1 fruit fly cellular context compared by ENCODE assay signal in the genomic region with DNA sequence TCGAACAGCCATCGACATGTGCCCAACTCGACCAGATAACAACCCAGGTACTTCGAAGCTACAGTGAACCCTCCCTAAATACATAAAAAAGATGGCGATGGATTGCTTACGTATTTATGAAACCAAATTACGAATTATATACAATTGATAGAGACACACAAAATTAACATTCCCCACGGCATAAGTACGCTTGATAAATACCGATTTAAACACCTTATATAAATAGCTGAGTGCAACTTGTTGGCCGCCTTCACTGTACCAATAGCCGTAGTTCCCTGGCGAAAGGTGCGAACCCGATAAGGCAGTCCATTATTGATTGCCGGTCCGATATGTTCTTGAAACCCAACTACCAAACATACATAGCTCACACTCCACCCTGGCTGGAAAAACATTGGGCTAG.
TF ChIP-seq lines count a peak whose summit lies in the region.

No protein-coding gene starts in this region.

TF ChIP-seq in whole organism, embryonic, 481 proteins besides CTCF, POLR2A, EP300 and RAD21 (continued from another document and continues in another):
- TF ChIP-seq al (GFP tag; IDR thresholded peaks at IDR 0.05; lab: Robert Waterston, UW) (peak; percentile 23; the same call in 1 of the 2 replicates), MESR4 (GFP tag; optimal IDR thresholded peaks at IDR 0.05; lab: Kevin White, UChicago) (no peak), CG16815 (GFP tag; optimal IDR thresholded peaks at IDR 0.05; lab: Kevin White, UChicago) (no peak), mam (GFP tag; optimal IDR thresholded peaks at IDR 0.05; lab: Kevin White, UChicago) (peak; percentile 15), tio (GFP tag; optimal IDR thresholded peaks at IDR 0.05; lab: Kevin White, UChicago) (no peak), CG7839 (tag; optimal IDR thresholded peaks at IDR 0.05; lab: Kevin White, UChicago) (peak; percentile 39), zfh2 (GFP tag; optimal IDR thresholded peaks at IDR 0.05; lab: Kevin White, UChicago) (peak; percentile 22), CG11723 (GFP tag; optimal IDR thresholded peaks at IDR 0.05; lab: Kevin White, UChicago) (no peak), dati (GFP tag; IDR thresholded peaks at IDR 0.05; lab: Robert Waterston, UW) (no peak), D19A (tag; optimal IDR thresholded peaks at IDR 0.05; lab: Kevin White, UChicago) (no peak), chm (GFP tag; IDR thresholded peaks at IDR 0.05; lab: Robert Waterston, UW) (no peak), ac (GFP tag; optimal IDR thresholded peaks at IDR 0.05; lab: Kevin White, UChicago) (no peak), hb (GFP tag; IDR thresholded peaks at IDR 0.05; lab: Robert Waterston, UW; ENCODE audit: partially characterized antibody) (no peak), slou (GFP tag; optimal IDR thresholded peaks at IDR 0.05; lab: Kevin White, UChicago) (no peak), CG9932 (GFP tag; IDR thresholded peaks at IDR 0.05; lab: Robert Waterston, UW) (peak; percentile 49), E2f2 (GFP tag; IDR thresholded peaks at IDR 0.05; lab: Robert Waterston, UW) (0 out of 2 replicates have a peak, but pooled peaks have one; percentile 10), ato (GFP tag; IDR thresholded peaks at IDR 0.05; lab: Robert Waterston, UW; ENCODE audit: partially characterized antibody) (no peak), gro (GFP tag; optimal IDR thresholded peaks at IDR 0.05; lab: Kevin White, UChicago) (no peak), CG10147 (GFP tag; optimal IDR thresholded peaks at IDR 0.05; lab: Kevin White, UChicago) (no peak), p53 (GFP tag; optimal IDR thresholded peaks at IDR 0.05; lab: Kevin White, UChicago) (no peak), usp (GFP tag; optimal IDR thresholded peaks at IDR 0.05; lab: Kevin White, UChicago) (no peak), dpn (GFP tag; optimal IDR thresholded peaks at IDR 0.05; lab: Kevin White, UChicago) (no peak), gcm2 (GFP tag; optimal IDR thresholded peaks at IDR 0.05; lab: Kevin White, UChicago) (no peak), NfI (GFP tag; optimal IDR thresholded peaks at IDR 0.05; lab: Kevin White, UChicago) (no peak), gem (tag; optimal IDR thresholded peaks at IDR 0.05; lab: Kevin White, UChicago) (peak; percentile 49), Spps (tag; optimal IDR thresholded peaks at IDR 0.05; lab: Kevin White, UChicago) (no peak), CG8944 (GFP tag; optimal IDR thresholded peaks at IDR 0.05; lab: Kevin White, UChicago) (no peak), BEAF-32 (GFP tag; optimal IDR thresholded peaks at IDR 0.05; lab: Kevin White, UChicago) (no peak), CrebB (tag; optimal IDR thresholded peaks at IDR 0.05; lab: Kevin White, UChicago) (no peak), CG43689 (GFP tag; IDR thresholded peaks at IDR 0.05; lab: Robert Waterston, UW) (no peak), her (GFP tag; optimal IDR thresholded peaks at IDR 0.05; lab: Kevin White, UChicago) (no peak), CG1602 (GFP tag; optimal IDR thresholded peaks at IDR 0.05; lab: Kevin White, UChicago) (no peak), tx (GFP tag; optimal IDR thresholded peaks at IDR 0.05; lab: Kevin White, UChicago) (no peak), Dfd (GFP tag; optimal IDR thresholded peaks at IDR 0.05; lab: Kevin White, UChicago) (no peak), CG16813 (GFP tag; IDR thresholded peaks at IDR 0.05; lab: Robert Waterston, UW; ENCODE audit: partially characterized antibody) (no peak), CG15601 (tag; optimal IDR thresholded peaks at IDR 0.05; lab: Kevin White, UChicago) (no peak), CG12236 (GFP tag; optimal IDR thresholded peaks at IDR 0.05; lab: Kevin White, UChicago) (no peak), Gug (GFP tag; IDR thresholded peaks at IDR 0.05; lab: Robert Waterston, UW) (no peak), Elba2 (GFP tag; optimal IDR thresholded peaks at IDR 0.05; lab: Kevin White, UChicago) (no peak), CG6854 (GFP tag; optimal IDR thresholded peaks at IDR 0.05; lab: Kevin White, UChicago) (no peak), NC2α (GFP tag; optimal IDR thresholded peaks at IDR 0.05; lab: Kevin White, UChicago) (no peak), run (tag; optimal IDR thresholded peaks at IDR 0.05; lab: Kevin White, UChicago) (no peak), ind (GFP tag; optimal IDR thresholded peaks at IDR 0.05; lab: Kevin White, UChicago) (peak; percentile 27), CG14710 (tag; optimal IDR thresholded peaks at IDR 0.05; lab: Kevin White, UChicago) (no peak), CG18476 (GFP tag; optimal IDR thresholded peaks at IDR 0.05; lab: Kevin White, UChicago) (no peak), Stat92E (GFP tag; optimal IDR thresholded peaks at IDR 0.05; lab: Kevin White, UChicago) (no peak), Mrtf (GFP tag; IDR thresholded peaks at IDR 0.05; lab: Robert Waterston, UW) (no peak; the same call in 2 of the 3 replicates), CG42726 (GFP tag; IDR thresholded peaks at IDR 0.05; lab: Robert Waterston, UW; ENCODE audit: partially characterized antibody) (no peak), zfh1 (GFP tag; IDR thresholded peaks at IDR 0.05; lab: Robert Waterston, UW) (no peak), Xbp1 (GFP tag; optimal IDR thresholded peaks at IDR 0.05; lab: Kevin White, UChicago) (peak; percentile 1), CG12659 (GFP tag; optimal IDR thresholded peaks at IDR 0.05; lab: Kevin White, UChicago) (peak; percentile 30), Rx (GFP tag; IDR thresholded peaks at IDR 0.05; lab: Robert Waterston, UW) (no peak), CG13123 (GFP tag; optimal IDR thresholded peaks at IDR 0.05; lab: Kevin White, UChicago) (no peak), vvl (GFP tag; IDR thresholded peaks at IDR 0.05; lab: Robert Waterston, UW) (no peak), Max (GFP tag; optimal IDR thresholded peaks at IDR 0.05; lab: Kevin White, UChicago) (no peak), CG9817 (tag; optimal IDR thresholded peaks at IDR 0.05; lab: Kevin White, UChicago) (peak; percentile 17), CG5245 (GFP tag; optimal IDR thresholded peaks at IDR 0.05; lab: Kevin White, UChicago) (no peak), dimm (GFP tag; IDR thresholded peaks at IDR 0.05; lab: Robert Waterston, UW) (no peak), CG11093 (GFP tag; IDR thresholded peaks at IDR 0.05; lab: Robert Waterston, UW) (no peak), danr (GFP tag; IDR thresholded peaks at IDR 0.05; lab: Robert Waterston, UW) (no peak), CG12071 (GFP tag; optimal IDR thresholded peaks at IDR 0.05; lab: Kevin White, UChicago) (no peak), da (GFP tag; optimal IDR thresholded peaks at IDR 0.05; lab: Kevin White, UChicago) (no peak), salm (tag; optimal IDR thresholded peaks at IDR 0.05; lab: Kevin White, UChicago) (no peak), CG31224 (GFP tag; IDR thresholded peaks at IDR 0.05; lab: Robert Waterston, UW) (peak; percentile 41; the same call in 1 of the 2 replicates), CG2712 (tag; optimal IDR thresholded peaks at IDR 0.05; lab: Kevin White, UChicago) (no peak), en (GFP tag; optimal IDR thresholded peaks at IDR 0.05; lab: Kevin White, UChicago) (no peak), Trl (optimal IDR thresholded peaks at IDR 0.05; lab: Kevin White, UChicago) (no peak), Trl (GFP tag; optimal IDR thresholded peaks at IDR 0.05; lab: Kevin White, UChicago) (no peak), D19B (GFP tag; optimal IDR thresholded peaks at IDR 0.05; lab: Kevin White, UChicago) (no peak), sima (GFP tag; optimal IDR thresholded peaks at IDR 0.05; lab: Kevin White, UChicago) (no peak), unpg (GFP tag; optimal IDR thresholded peaks at IDR 0.05; lab: Kevin White, UChicago) (peak; percentile 29), Lhr (GFP tag; optimal IDR thresholded peaks at IDR 0.05; lab: Kevin White, UChicago) (no peak), CG9797 (GFP tag; optimal IDR thresholded peaks at IDR 0.05; lab: Kevin White, UChicago) (no peak), CG11504 (tag; optimal IDR thresholded peaks at IDR 0.05; lab: Kevin White, UChicago) (peak; percentile 32), NK7.1 (GFP tag; optimal IDR thresholded peaks at IDR 0.05; lab: Kevin White, UChicago) (no peak), CG4707 (GFP tag; optimal IDR thresholded peaks at IDR 0.05; lab: Kevin White, UChicago) (no peak), CG13624 (GFP tag; optimal IDR thresholded peaks at IDR 0.05; lab: Kevin White, UChicago) (no peak), CG9727 (GFP tag; optimal IDR thresholded peaks at IDR 0.05; lab: Kevin White, UChicago) (no peak), Ravus (GFP tag; IDR thresholded peaks at IDR 0.05; lab: Robert Waterston, UW) (no peak), vfl (GFP tag; optimal IDR thresholded peaks at IDR 0.05; lab: Kevin White, UChicago) (no peak), HLH4C (GFP tag; IDR thresholded peaks at IDR 0.05; lab: Robert Waterston, UW; ENCODE audit: partially characterized antibody) (no peak), sob (GFP tag; IDR thresholded peaks at IDR 0.05; lab: Robert Waterston, UW) (peak; percentile 33; the same call in 1 of the 2 replicates), ATbp (GFP tag; optimal IDR thresholded peaks at IDR 0.05; lab: Kevin White, UChicago) (no peak), Vsx1 (GFP tag; optimal IDR thresholded peaks at IDR 0.05; lab: Kevin White, UChicago) (no peak), CG8765 (GFP tag; IDR thresholded peaks at IDR 0.05; lab: Robert Waterston, UW) (no peak), fu2 (GFP tag; optimal IDR thresholded peaks at IDR 0.05; lab: Kevin White, UChicago) (peak; percentile 25), CG31388 (GFP tag; optimal IDR thresholded peaks at IDR 0.05; lab: Kevin White, UChicago) (no peak), ERR (GFP tag; optimal IDR thresholded peaks at IDR 0.05; lab: Kevin White, UChicago) (no peak), scrt (GFP tag; optimal IDR thresholded peaks at IDR 0.05; lab: Kevin White, UChicago) (no peak), lbe (GFP tag; optimal IDR thresholded peaks at IDR 0.05; lab: Kevin White, UChicago) (no peak), CG30020 (tag; optimal IDR thresholded peaks at IDR 0.05; lab: Kevin White, UChicago) (no peak), CG3281 (GFP tag; optimal IDR thresholded peaks at IDR 0.05; lab: Kevin White, UChicago) (peak; percentile 49), CG9437 (GFP tag; optimal IDR thresholded peaks at IDR 0.05; lab: Kevin White, UChicago) (no peak), Nf-YA (GFP tag; IDR thresholded peaks at IDR 0.05; lab: Robert Waterston, UW) (no peak), Rfx (GFP tag; IDR thresholded peaks at IDR 0.05; lab: Robert Waterston, UW) (peak; percentile 54; the same call in 1 of the 2 replicates), CG4617 (GFP tag; optimal IDR thresholded peaks at IDR 0.05; lab: Kevin White, UChicago; ENCODE audit: borderline replicate concordance) (no peak), CG12299 (tag; optimal IDR thresholded peaks at IDR 0.05; lab: Kevin White, UChicago) (no peak), E2f1 (GFP tag; IDR thresholded peaks at IDR 0.05; lab: Robert Waterston, UW) (no peak), lab (GFP tag; optimal IDR thresholded peaks at IDR 0.05; lab: Kevin White, UChicago) (peak; percentile 71), CG13424 (tag; optimal IDR thresholded peaks at IDR 0.05; lab: Kevin White, UChicago) (peak; percentile 17), Antp (GFP tag; optimal IDR thresholded peaks at IDR 0.05; lab: Kevin White, UChicago) (no peak), CG6791 (GFP tag; IDR thresholded peaks at IDR 0.05; lab: Robert Waterston, UW; ENCODE audit: partially characterized antibody) (no peak), CG1603 (tag; optimal IDR thresholded peaks at IDR 0.05; lab: Kevin White, UChicago) (peak; percentile 46), mirr (GFP tag; optimal IDR thresholded peaks at IDR 0.05; lab: Kevin White, UChicago) (no peak), CG13894 (tag; optimal IDR thresholded peaks at IDR 0.05; lab: Kevin White, UChicago) (no peak), MTF-1 (GFP tag; optimal IDR thresholded peaks at IDR 0.05; lab: Kevin White, UChicago; ENCODE audit: borderline replicate concordance) (no peak), CG11085 (GFP tag; IDR thresholded peaks at IDR 0.05; lab: Robert Waterston, UW) (no peak), CG33213 (GFP tag; optimal IDR thresholded peaks at IDR 0.05; lab: Kevin White, UChicago) (no peak), Usf (GFP tag; optimal IDR thresholded peaks at IDR 0.05; lab: Kevin White, UChicago) (no peak), sd (tag; optimal IDR thresholded peaks at IDR 0.05; lab: Kevin White, UChicago) (peak; percentile 0), grau (tag; optimal IDR thresholded peaks at IDR 0.05; lab: Kevin White, UChicago) (peak; percentile 95), Xrp1 (GFP tag; IDR thresholded peaks at IDR 0.05; lab: Robert Waterston, UW) (0 out of 2 replicates have a peak, but pooled peaks have one; percentile 11), CG17802 (tag; optimal IDR thresholded peaks at IDR 0.05; lab: Kevin White, UChicago) (no peak), CG7786 (GFP tag; optimal IDR thresholded peaks at IDR 0.05; lab: Kevin White, UChicago) (peak; percentile 37), CG3847 (GFP tag; IDR thresholded peaks at IDR 0.05; lab: Robert Waterston, UW) (0 out of 2 replicates have a peak, but pooled peaks have one; percentile 6), CG6765 (GFP tag; optimal IDR thresholded peaks at IDR 0.05; lab: Kevin White, UChicago) (no peak), bigmax (GFP tag; optimal IDR thresholded peaks at IDR 0.05; lab: Kevin White, UChicago) (no peak), H15 (GFP tag; IDR thresholded peaks at IDR 0.05; lab: Robert Waterston, UW) (no peak), dmrt99B (tag; optimal IDR thresholded peaks at IDR 0.05; lab: Kevin White, UChicago) (peak; percentile 22), CG10979 (tag; optimal IDR thresholded peaks at IDR 0.05; lab: Kevin White, UChicago) (no peak), CG3163 (GFP tag; optimal IDR thresholded peaks at IDR 0.05; lab: Kevin White, UChicago) (no peak), Dll (GFP tag; IDR thresholded peaks at IDR 0.05; lab: Robert Waterston, UW; ENCODE audit: partially characterized antibody) (no peak), Ada2b (GFP tag; IDR thresholded peaks at IDR 0.05; lab: Robert Waterston, UW) (no peak), CG2202 (tag; optimal IDR thresholded peaks at IDR 0.05; lab: Kevin White, UChicago) (no peak), pum (GFP tag; optimal IDR thresholded peaks at IDR 0.05; lab: Kevin White, UChicago) (peak; percentile 1), C15 (GFP tag; IDR thresholded peaks at IDR 0.05; lab: Robert Waterston, UW) (no peak), ab (GFP tag; optimal IDR thresholded peaks at IDR 0.05; lab: Kevin White, UChicago) (no peak), CG10209 (GFP tag; optimal IDR thresholded peaks at IDR 0.05; lab: Kevin White, UChicago) (no peak), org-1 (GFP tag; optimal IDR thresholded peaks at IDR 0.05; lab: Kevin White, UChicago) (no peak), Oaz (GFP tag; IDR thresholded peaks at IDR 0.05; lab: Robert Waterston, UW) (no peak), aop (GFP tag; IDR thresholded peaks at IDR 0.05; lab: Robert Waterston, UW) (no peak), CG8359 (GFP tag; optimal IDR thresholded peaks at IDR 0.05; lab: Kevin White, UChicago; ENCODE audit: borderline replicate concordance) (no peak)
